Worm (Caenorhabditis elegans) whole organism, L4 larva: Measurements from ENCODE around the gene glp-1.
A peak's percentile ranks its signal among the peaks of the same experiment; 100 is the strongest.

Source experiments
- F44E2.7 ChIP-seq: fragments of 200-800 bp; sonication (Bioruptor generic); IDR thresholded peaks from 2 replicates; pipeline ENCODE4 v2.1.2; 2022; ENCODE audit warnings: missing genetic modification characterization, missing compliant biosample characterization
- ZK546.5 ChIP-seq, 2 experiments: sonication (generic microtip); optimal IDR thresholded peaks; 2 replicates each; lab custom pipeline; 2017; ENCODE audit warnings: missing biosample characterization in 2 of 2, missing genetic modification characterization in 2 of 2
- aha-1 ChIP-seq: fragments of 150-350 bp; peaks from one replicate; lab custom pipeline; 2014; ENCODE audit warnings: missing biosample characterization, missing genetic modification characterization
- ceh-28 ChIP-seq: fragments of 150-350 bp; optimal IDR thresholded peaks from 2 replicates; lab custom pipeline; 2014; ENCODE audit warnings: missing biosample characterization, missing genetic modification reagents, missing genetic modification characterization
- daf-16 ChIP-seq, 3 experiments: sonication (generic microtip); optimal IDR thresholded peaks; 2 replicates each; lab custom pipeline; 2016 to 2017; ENCODE audit warnings: missing genetic modification characterization in 3 of 3, missing genetic modification reagents in 3 of 3, mild to moderate bottlenecking in 2 of 3, missing compliant biosample characterization in 2 of 3, missing biosample characterization in 1 of 3, moderate library complexity in 1 of 3
- dpl-1 ChIP-seq: fragments of 150-350 bp; optimal IDR thresholded peaks from 2 replicates; lab custom pipeline; 2014; ENCODE audit warnings: missing biosample characterization, missing genetic modification reagents, missing genetic modification characterization
- dve-1 ChIP-seq: sonication (generic microtip); optimal IDR thresholded peaks from 2 replicates; lab custom pipeline; 2017; ENCODE audit warnings: antibody characterized with exemption, mild to moderate bottlenecking, missing genetic modification characterization, missing compliant biosample characterization; ENCODE audit not compliant: insufficient read depth
- hif-1 ChIP-seq, 2 experiments: sonication (generic microtip); optimal IDR thresholded peaks; 2 replicates each; lab custom pipeline; 2016 to 2017; ENCODE audit warnings: missing compliant biosample characterization in 2 of 2, missing genetic modification characterization in 2 of 2, missing genetic modification reagents in 2 of 2, missing genotype in 2 of 2, mild to moderate bottlenecking in 1 of 2
- jun-1 ChIP-seq: fragments of 150-350 bp; optimal IDR thresholded peaks from 2 replicates; lab custom pipeline; 2014; ENCODE audit warnings: missing biosample characterization, missing genetic modification reagents, missing genetic modification characterization
- lin-13 ChIP-seq: fragments of 150-350 bp; optimal IDR thresholded peaks from 2 replicates; lab custom pipeline; 2014; ENCODE audit warnings: missing biosample characterization, missing genetic modification reagents, missing genetic modification characterization
- lin-39 ChIP-seq: fragments of 150-350 bp; optimal IDR thresholded peaks from 2 replicates; lab custom pipeline; 2014; ENCODE audit warnings: missing biosample characterization, missing genetic modification reagents, missing genetic modification characterization
- mep-1 ChIP-seq: fragments of 150-350 bp; sonication (generic microtip); optimal IDR thresholded peaks from 3 replicates; lab custom pipeline; 2014; ENCODE audit warnings: missing biosample characterization, missing genetic modification characterization
- pqm-1 ChIP-seq: sonication (generic microtip); optimal IDR thresholded peaks from 2 replicates; lab custom pipeline; 2017; ENCODE audit warnings: missing biosample characterization, missing genetic modification characterization
- rbr-2 ChIP-seq: sonication (generic microtip); optimal IDR thresholded peaks from 2 replicates; lab custom pipeline; 2016; ENCODE audit warnings: missing genotype, missing genetic modification characterization, missing compliant biosample characterization
- tag-97 ChIP-seq: fragments of 200-800 bp; sonication (Bioruptor generic); IDR thresholded peaks from 2 replicates; pipeline ENCODE4 v1.3.6; 2022; ENCODE audit warnings: missing genetic modification characterization, missing compliant biosample characterization
- zip-2 ChIP-seq: fragments of 150-350 bp; optimal IDR thresholded peaks from 2 replicates; lab custom pipeline; 2014; ENCODE audit warnings: missing biosample characterization, missing genetic modification characterization

Gene glp-1

DNA sequence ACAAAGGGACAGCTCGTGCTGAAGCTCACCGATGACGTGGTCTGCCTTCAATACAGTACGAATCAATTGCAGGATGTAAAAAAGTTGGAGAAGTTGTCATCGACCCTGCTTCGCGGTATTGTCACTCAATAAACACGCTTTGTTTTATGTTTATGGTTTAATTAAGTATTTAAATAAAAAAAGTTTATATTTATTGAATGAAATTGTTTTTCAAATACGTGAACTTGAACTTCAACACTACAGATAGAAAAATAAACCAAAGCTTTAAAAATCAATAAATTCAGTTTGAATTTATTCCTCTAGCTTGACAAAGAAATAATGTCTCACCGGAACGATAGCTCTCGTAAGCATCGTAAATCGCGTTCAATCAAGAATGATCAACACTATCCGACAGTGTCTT is 53.7 kb downstream of the glp-1 start, which contains the start of gene ZK512.8:
Gene ZK512.8 (plus strand): TSS at position 301 of the 400 bp plus-strand sequence.
- TF ChIP-seq lin-39 (tag; lab: Kevin White, UChicago) (no peak), ceh-28 (tag; lab: Kevin White, UChicago) (no peak), ZK546.5 (tag; optimal IDR thresholded peaks at IDR 0.05; lab: Kevin White, UChicago) (no peak), dpl-1 (GFP tag; lab: Kevin White, UChicago) (no peak), pqm-1 (no peak), F44E2.7 (GFP tag; lab: Robert Waterston, UW) (no peak), lin-13 (no peak), dve-1 (tag; lab: Kevin White, UChicago) (no peak), zip-2 (tag; lab: Kevin White, UChicago) (no peak), mep-1 (no peak), daf-16 (GFP tag; optimal IDR thresholded peaks at IDR 0.05; lab: Kevin White, UChicago) (no peak), daf-16 (tag; optimal IDR thresholded peaks at IDR 0.05; lab: Kevin White, UChicago) (no peak), tag-97 (GFP tag; lab: Robert Waterston, UW) (no peak), jun-1 (tag; lab: Kevin White, UChicago) (no peak), hif-1 (tag; optimal IDR thresholded peaks at IDR 0.05; lab: Kevin White, UChicago) (no peak)

- no peak for TF ChIP-seq tag-97 (GFP tag; lab: Robert Waterston, UW)
- peak; percentile 90 for TF ChIP-seq aha-1 (tag; lab: Kevin White, UChicago)
- no peak for TF ChIP-seq rbr-2 (tag; lab: Kevin White, UChicago)
Observed at ce11 chrIII:9149132-9149531, 57.1 kb downstream of the glp-1 start.
